Worm (Caenorhabditis elegans): ENCODE measurements around the gene C18A3.3.

Gene C18A3.3

ce11 chrII:5735744-5736143 is 19.6 kb downstream of the C18A3.3 start:
- TF ChIP-seq snu-23 (GFP tag; optimal IDR thresholded peaks at IDR 0.05) (no peak), skn-1 (tag; optimal IDR thresholded peaks at IDR 0.05) (no peak), nhr-85 (tag) (peak; percentile 45), nhr-19 (GFP tag; conservative IDR thresholded peaks at IDR 0.05) (no peak), jun-1 (tag; optimal IDR thresholded peaks at IDR 0.05) (no peak), ztf-11 (tag; optimal IDR thresholded peaks at IDR 0.05) (no peak), sptf-1 (tag; optimal IDR thresholded peaks at IDR 0.05) (no peak), ets-5 (GFP tag; IDR thresholded peaks at IDR 0.05) (no peak), xbp-1 (tag; optimal IDR thresholded peaks at IDR 0.05) (no peak), C16A3.4 (tag; optimal IDR thresholded peaks at IDR 0.05) (no peak), blmp-1 (tag; optimal IDR thresholded peaks at IDR 0.05) (peak; percentile 30)

- TF ChIP-seq nhr-237 (tag; optimal IDR thresholded peaks at IDR 0.05): no peak
- peak; percentile 23 for TF ChIP-seq unc-86 (tag; optimal IDR thresholded peaks at IDR 0.05)
These were observed 20.5 kb downstream of the C18A3.3 start for ce11 chrII:5736599-5736998.

ce11 chrII:5738795-5739194 is 22.7 kb downstream of the C18A3.3 start, which contains the start of gene hlh-14:
Gene hlh-14, minus strand, starts transcription at chrII:5738895.
- TF ChIP-seq snpc-4 (tag; optimal IDR thresholded peaks at IDR 0.05) (no peak), fkh-8 (tag; optimal IDR thresholded peaks at IDR 0.05) (no peak), fos-1 (tag; optimal IDR thresholded peaks at IDR 0.05) (no peak), lin-35 (GFP tag; optimal IDR thresholded peaks at IDR 0.05) (no peak), efl-1 (optimal IDR thresholded peaks at IDR 0.05) (no peak), efl-1 (GFP tag; optimal IDR thresholded peaks at IDR 0.05 in 1 of 2) (peak in 1 of 2 experiments; percentile 17)

- TF ChIP-seq hlh-4 (tag; optimal IDR thresholded peaks at IDR 0.05) (no peak), nhr-77 (tag; optimal IDR thresholded peaks at IDR 0.05) (no peak), lin-15B (tag; optimal IDR thresholded peaks at IDR 0.05) (no peak), nhr-76 (tag; optimal IDR thresholded peaks at IDR 0.05) (no peak)
These were observed 26.7 kb downstream of the C18A3.3 start for ce11 chrII:5742767-5743166.

ce11 chrII:5744342-5744741 is 28.2 kb downstream of the C18A3.3 start:
- TF ChIP-seq efl-3 (GFP tag; optimal IDR thresholded peaks at IDR 0.05) (no peak), Y116A8C.19 (tag; optimal IDR thresholded peaks at IDR 0.05; ENCODE audit: borderline replicate concordance) (no peak), unc-130 (tag; optimal IDR thresholded peaks at IDR 0.05) (no peak), elt-2 (tag; optimal IDR thresholded peaks at IDR 0.05) (peak; percentile 91), zip-4 (GFP tag; optimal IDR thresholded peaks at IDR 0.05) (no peak), lin-13 (GFP tag; optimal IDR thresholded peaks at IDR 0.05) (no peak), lin-35 (GFP tag; optimal IDR thresholded peaks at IDR 0.05) (no peak)

- TF ChIP-seq elt-2 (tag; optimal IDR thresholded peaks at IDR 0.05) (peak; percentile 0), unc-62 (GFP tag; optimal IDR thresholded peaks at IDR 0.05) (no peak)
These were observed 29.0 kb downstream of the C18A3.3 start, which contains the start of gene F10C1.9 for ce11 chrII:5745088-5745487. Gene F10C1.9, minus strand, starts transcription at chrII:5745284.

ce11 chrII:5747312-5747711 is 31.2 kb downstream of the C18A3.3 start:
- TF ChIP-seq lin-35 (GFP tag; optimal IDR thresholded peaks at IDR 0.05): peak in 1 of 2 experiments; percentile 24
- peak; percentile 96 for TF ChIP-seq elt-2 (tag; optimal IDR thresholded peaks at IDR 0.05)
- TF ChIP-seq snu-23 (GFP tag; optimal IDR thresholded peaks at IDR 0.05): no peak
- TF ChIP-seq elt-3 (tag; optimal IDR thresholded peaks at IDR 0.05): no peak
- TF ChIP-seq jun-1 (tag; optimal IDR thresholded peaks at IDR 0.05): peak; percentile 0
